Worm (Caenorhabditis elegans): ENCODE data around the gene F53B1.3.

DNA sequence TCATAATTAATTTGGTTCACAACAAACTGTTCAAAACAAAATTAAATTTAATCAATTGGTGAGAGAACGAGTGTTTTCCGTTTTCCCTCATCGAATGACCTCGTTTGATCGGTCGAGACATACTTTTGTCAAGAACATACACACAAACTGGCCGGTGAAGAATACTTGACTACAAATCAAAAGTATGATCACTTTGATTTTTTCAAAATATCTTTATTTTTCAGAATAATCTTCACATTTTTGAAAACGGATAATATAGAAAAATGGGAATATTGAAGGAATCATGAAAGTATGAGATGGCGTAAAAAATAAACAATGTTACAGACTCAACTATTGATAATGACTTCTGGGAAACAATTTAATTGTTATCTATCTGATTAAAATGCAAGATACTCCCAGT lies 12.8 kb downstream of the F53B1.3 start, which contains the start of gene swip-10:
- TF ChIP-seq unc-62 (GFP tag; optimal IDR thresholded peaks at IDR 0.05) (no peak), madf-3 (GFP tag; IDR thresholded peaks at IDR 0.05) (no peak), egrh-3 (GFP tag; IDR thresholded peaks at IDR 0.05) (no peak), Y53G8AR.9 (GFP tag; conservative IDR thresholded peaks at IDR 0.05) (no peak), ekl-4 (GFP tag; IDR thresholded peaks at IDR 0.05) (no peak), B0019.2 (GFP tag; conservative IDR thresholded peaks at IDR 0.05) (no peak), hlh-26 (GFP tag; conservative IDR thresholded peaks at IDR 0.05) (no peak)

Data from whole organism, young adult.